Worm (Caenorhabditis elegans): Measurements from ENCODE around the gene T24F1.7.
A peak's percentile ranks its signal among the peaks of the same experiment; 100 is the strongest.

Gene T24F1.7

DNA sequence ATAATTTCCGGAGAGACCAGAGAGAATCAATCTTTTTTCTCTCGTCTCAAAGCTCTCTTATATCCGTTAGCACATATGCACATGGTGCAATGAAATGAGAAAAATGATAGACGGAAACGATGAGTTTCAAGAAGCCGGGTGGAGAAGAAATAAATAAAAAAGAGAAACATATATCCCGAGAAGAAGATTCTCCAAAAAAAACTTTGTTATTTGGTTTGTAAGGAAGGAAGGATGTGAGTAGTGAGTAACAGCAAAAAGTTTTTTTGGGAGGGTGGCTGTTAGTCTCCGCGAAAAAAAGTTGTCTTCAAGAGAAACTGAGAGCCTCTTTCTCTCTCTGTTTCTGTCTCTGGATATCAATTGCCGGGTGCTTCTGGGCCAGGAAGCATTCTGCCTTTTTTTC, 4.3 kb downstream of the T24F1.7 start:
- TF ChIP-seq lin-14 (GFP tag; optimal IDR thresholded peaks at IDR 0.05) (peak; percentile 63), efl-3 (GFP tag; optimal IDR thresholded peaks at IDR 0.05) (no peak), nhr-19 (GFP tag; conservative IDR thresholded peaks at IDR 0.05) (no peak), egl-13 (tag; optimal IDR thresholded peaks at IDR 0.05) (peak; percentile 29), ztf-11 (tag; optimal IDR thresholded peaks at IDR 0.05) (no peak), mdl-1 (tag; optimal IDR thresholded peaks at IDR 0.05) (no peak), mef-2 (tag; optimal IDR thresholded peaks at IDR 0.05) (no peak), jun-1 (tag; optimal IDR thresholded peaks at IDR 0.05) (no peak), ets-5 (GFP tag; IDR thresholded peaks at IDR 0.05) (no peak)

DNA sequence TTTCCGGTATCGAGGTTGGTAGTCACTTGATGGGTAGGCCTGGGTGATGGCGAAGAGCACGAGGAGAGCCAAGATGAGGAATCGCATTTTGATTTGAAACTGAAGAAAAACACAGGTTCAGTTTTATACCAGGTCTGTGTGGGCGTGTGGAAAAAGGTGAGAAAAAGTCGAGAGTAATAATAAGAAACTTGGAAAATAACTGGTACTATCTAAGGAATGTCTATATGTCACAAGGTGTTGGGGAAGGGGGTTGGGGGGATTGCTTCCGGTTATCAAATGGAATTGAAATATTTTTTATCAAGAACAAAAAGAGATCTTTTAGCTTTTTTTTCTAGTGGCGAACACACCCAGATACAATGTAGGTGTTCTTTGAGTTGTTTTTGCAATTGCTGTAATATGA, 7.3 kb downstream of the T24F1.7 start, which contains the start of gene nlp-51:
Gene nlp-51, minus strand, starts transcription at position 101 of the 400 bp plus-strand sequence.
- TF ChIP-seq elt-2 (tag; optimal IDR thresholded peaks at IDR 0.05) (no peak), nhr-90 (tag; optimal IDR thresholded peaks at IDR 0.05; ENCODE audit: poor library complexity) (no peak), hpl-2 (GFP tag; optimal IDR thresholded peaks at IDR 0.05) (no peak), alr-1 (tag; optimal IDR thresholded peaks at IDR 0.05; ENCODE audit: borderline replicate concordance) (no peak), xbp-1 (tag; optimal IDR thresholded peaks at IDR 0.05) (no peak), nhr-12 (tag; optimal IDR thresholded peaks at IDR 0.05) (no peak), sox-4 (tag; optimal IDR thresholded peaks at IDR 0.05) (no peak), nhr-85 (tag) (no peak), sptf-1 (tag; optimal IDR thresholded peaks at IDR 0.05) (no peak), sup-37 (GFP tag; optimal IDR thresholded peaks at IDR 0.05) (no peak), Y116A8C.19 (tag; optimal IDR thresholded peaks at IDR 0.05; ENCODE audit: borderline replicate concordance) (no peak), unc-98 (GFP tag; IDR thresholded peaks at IDR 0.05) (no peak), lir-3 (tag; optimal IDR thresholded peaks at IDR 0.05; ENCODE audit: poor library complexity) (no peak), lin-15B (tag; optimal IDR thresholded peaks at IDR 0.05) (no peak), hlh-17 (GFP tag; optimal IDR thresholded peaks at IDR 0.05; ENCODE audit: borderline replicate concordance) (no peak), egl-27 (tag; optimal IDR thresholded peaks at IDR 0.05) (no peak), fkh-10 (GFP tag; optimal IDR thresholded peaks at IDR 0.05) (no peak), zag-1 (tag; optimal IDR thresholded peaks at IDR 0.05) (no peak)

DNA sequence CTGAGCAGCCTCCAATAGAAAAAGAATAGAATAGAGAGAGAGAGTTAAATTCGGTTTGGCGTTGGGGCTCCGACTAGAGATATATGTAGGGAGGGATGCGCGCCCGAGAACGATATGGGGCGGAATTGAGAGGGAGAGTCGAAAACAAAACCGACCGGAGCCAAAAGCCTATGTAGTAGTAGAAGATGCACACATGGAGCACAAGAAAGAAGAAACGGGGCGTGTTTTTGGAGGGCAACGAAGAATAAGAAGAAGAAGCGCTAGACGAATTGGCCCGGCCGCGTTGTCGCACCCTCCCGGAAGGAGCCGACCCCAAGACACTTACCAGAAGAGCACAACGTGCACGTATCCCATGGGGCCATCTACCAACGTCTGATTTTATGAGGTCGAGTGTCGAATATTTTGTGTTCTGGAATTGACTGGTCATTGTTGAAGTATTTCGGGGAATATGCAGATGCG, 16.7 kb downstream of the T24F1.7 start, which contains the start of gene tag-180:
Gene tag-180, minus strand, starts transcription at position 409 of the 459 bp plus-strand sequence.
- TF ChIP-seq ceh-82 (tag; optimal IDR thresholded peaks at IDR 0.05) (peak in 1 of 3 experiments; percentile 1), rnt-1 (tag; optimal IDR thresholded peaks at IDR 0.05) (no peak), lin-14 (GFP tag; optimal IDR thresholded peaks at IDR 0.05) (peak; percentile 63)

DNA sequence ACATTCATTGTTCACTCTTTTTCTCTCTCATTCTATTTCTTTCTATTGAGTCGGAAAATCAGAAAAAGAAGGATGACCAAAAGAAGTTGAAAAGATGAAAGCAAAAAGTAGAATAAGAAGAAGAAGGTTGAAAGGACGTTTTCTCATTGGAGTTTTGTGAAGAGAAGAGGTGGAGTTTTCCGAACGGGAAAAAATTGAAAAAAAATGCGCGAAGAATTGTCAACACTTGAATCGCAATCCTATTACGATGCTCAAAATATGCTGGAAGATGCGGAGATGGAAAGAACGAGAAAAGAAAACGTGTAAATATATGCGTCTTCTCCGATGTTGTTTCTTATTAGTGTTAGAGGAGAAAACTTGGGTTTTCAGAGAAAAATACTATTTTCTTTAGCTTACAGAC, 21.1 kb downstream of the T24F1.7 start:
- TF ChIP-seq fkh-10 (GFP tag; optimal IDR thresholded peaks at IDR 0.05): peak; percentile 44
- TF ChIP-seq lin-14 (GFP tag; optimal IDR thresholded peaks at IDR 0.05): peak; percentile 36
- TF ChIP-seq nhr-76 (tag; optimal IDR thresholded peaks at IDR 0.05): no peak

DNA sequence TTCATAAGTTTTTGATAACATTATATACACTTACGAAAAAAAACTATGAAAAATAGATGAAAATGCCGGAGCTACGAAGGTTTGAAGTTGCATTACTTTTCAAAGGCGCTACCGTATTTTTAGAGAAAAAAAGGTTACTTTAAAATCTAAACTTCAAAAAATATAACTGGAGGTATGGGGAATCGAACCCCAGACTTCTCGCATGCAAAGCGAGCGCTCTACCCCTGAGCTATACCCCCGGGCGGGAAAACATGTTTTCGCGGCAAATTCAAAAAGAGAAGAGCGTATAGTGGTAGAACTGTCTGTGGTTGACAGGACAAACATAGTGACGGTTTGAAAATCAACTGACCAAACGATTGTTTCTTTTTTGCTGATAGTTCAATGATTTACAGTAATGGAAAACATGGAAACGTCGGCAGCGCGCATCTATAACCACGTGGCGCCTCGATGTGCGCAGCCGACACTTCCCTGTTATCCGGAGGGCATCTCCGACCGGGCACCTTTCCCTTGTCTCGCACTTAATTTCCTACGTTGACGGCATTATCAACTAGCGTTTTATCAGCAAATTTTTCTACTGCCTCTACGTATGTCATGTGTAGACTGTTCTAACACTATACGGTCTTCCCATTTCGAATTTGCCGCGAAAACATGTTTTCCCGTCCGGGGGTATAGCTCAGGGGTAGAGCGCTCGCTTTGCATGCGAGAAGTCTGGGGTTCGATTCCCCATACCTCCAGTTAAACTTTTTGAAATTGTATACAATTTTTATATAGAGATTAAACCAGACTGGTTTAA, 21.7 kb downstream of the T24F1.7 start:
- no peak for TF ChIP-seq unc-86 (tag; optimal IDR thresholded peaks at IDR 0.05)
- no peak for TF ChIP-seq unc-30 (tag; optimal IDR thresholded peaks at IDR 0.05)
- no peak for TF ChIP-seq lin-14 (GFP tag; optimal IDR thresholded peaks at IDR 0.05)
- TF ChIP-seq swsn-7 (tag; optimal IDR thresholded peaks at IDR 0.05): no peak
- TF ChIP-seq ztf-11 (tag; optimal IDR thresholded peaks at IDR 0.05): no peak
- peak; percentile 25 to 56 (median 54) for TF ChIP-seq dpl-1 (GFP tag; optimal IDR thresholded peaks at IDR 0.05)
- TF ChIP-seq lin-15B (tag; optimal IDR thresholded peaks at IDR 0.05): no peak
- TF ChIP-seq pax-3 (tag; optimal IDR thresholded peaks at IDR 0.05): no peak
- no peak for TF ChIP-seq fkh-4 (tag; optimal IDR thresholded peaks at IDR 0.05; ENCODE audit: borderline replicate concordance)
- TF ChIP-seq nhr-71 (tag; optimal IDR thresholded peaks at IDR 0.05): peak; percentile 15
- no peak for TF ChIP-seq isw-1 (GFP tag; IDR thresholded peaks at IDR 0.05)
- TF ChIP-seq C16A3.4 (tag; optimal IDR thresholded peaks at IDR 0.05): peak; percentile 6
- no peak for TF ChIP-seq unc-62 (GFP tag; optimal IDR thresholded peaks at IDR 0.05)
- TF ChIP-seq ceh-88 (GFP tag; IDR thresholded peaks at IDR 0.05): no peak
- no peak for TF ChIP-seq pqm-1 (tag; optimal IDR thresholded peaks at IDR 0.05)
- no peak for TF ChIP-seq egl-27 (tag; optimal IDR thresholded peaks at IDR 0.05)
- no peak for TF ChIP-seq mdl-1 (tag; optimal IDR thresholded peaks at IDR 0.05)
- no peak for TF ChIP-seq nhr-77 (tag; optimal IDR thresholded peaks at IDR 0.05)

Measured in whole organism, L1 larva.